Fruit fly (Drosophila melanogaster) whole organism, embryonic: Measurements from ENCODE around the gene APP-BP1.

Experiments
- CG10979 ChIP-seq: fragments of 200-800 bp; sonication (Bioruptor generic); optimal IDR thresholded peaks from 2 replicates; lab custom pipeline; 2018; ENCODE audit warnings: missing biosample characterization, mild to moderate bottlenecking, missing genetic modification characterization, moderate library complexity
- CG9817 ChIP-seq: fragments of 200-800 bp; sonication (Bioruptor generic); optimal IDR thresholded peaks from 2 replicates; lab custom pipeline; 2018; ENCODE audit warnings: missing biosample characterization, mild to moderate bottlenecking, missing genetic modification characterization, moderate library complexity
- bsh ChIP-seq, 2 experiments: fragments of 200-800 bp; sonication (Bioruptor generic); optimal IDR thresholded peaks; 2 replicates each; lab custom pipeline; 2017 to 2018; ENCODE audit warnings: mild to moderate bottlenecking in 2 of 2, missing biosample characterization in 2 of 2, missing genetic modification characterization in 2 of 2, moderate library complexity in 1 of 2
- gcm2 ChIP-seq: fragments of 200-800 bp; sonication (Bioruptor generic); optimal IDR thresholded peaks from 2 replicates; lab custom pipeline; 2016; ENCODE audit warnings: missing biosample characterization, missing genetic modification characterization

DNA sequence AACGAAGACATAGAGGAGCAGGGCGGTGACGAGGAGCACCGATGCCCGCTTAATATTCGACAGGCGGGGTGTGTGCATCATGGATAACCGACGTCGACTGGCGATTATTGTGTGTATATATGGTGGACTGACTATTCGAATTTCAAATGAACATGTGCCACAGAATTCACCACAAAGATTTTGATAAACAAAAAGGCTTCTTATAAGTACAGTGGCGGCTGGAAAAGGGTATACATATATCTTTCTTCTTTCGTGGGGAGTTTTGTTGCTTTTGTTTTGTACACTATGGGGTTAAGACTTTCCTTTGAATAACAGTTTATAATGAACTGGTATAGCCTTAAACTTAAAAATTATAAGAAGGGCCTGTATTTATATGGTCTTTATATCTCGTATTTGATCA lies 28.4 kb upstream of the APP-BP1 start, which contains the start of gene CG6310:
- no peak for TF ChIP-seq CG9817 (tag; lab: Kevin White, UChicago)
- no peak for TF ChIP-seq CG10979 (tag; lab: Kevin White, UChicago)
- TF ChIP-seq bsh (GFP tag; optimal IDR thresholded peaks at IDR 0.05; lab: Kevin White, UChicago), result no peak
- TF ChIP-seq gcm2 (GFP tag; lab: Kevin White, UChicago), result no peak
